Worm (Caenorhabditis elegans) whole organism, L4 larva: ENCODE measurements around the gene F45E1.2.

Source experiments
- F49E8.2 ChIP-seq: sonication (generic microtip); optimal IDR thresholded peaks from 2 replicates; lab custom pipeline; 2016; ENCODE audit warnings: missing compliant biosample characterization, mild to moderate bottlenecking, missing genetic modification characterization, borderline replicate concordance
- T20F7.1 ChIP-seq: fragments of 200-800 bp; sonication (Bioruptor generic); optimal IDR thresholded peaks from 2 replicates; lab custom pipeline; 2018; ENCODE audit warnings: mild to moderate bottlenecking, missing genetic modification characterization, missing compliant biosample characterization
- ZK337.2 ChIP-seq: fragments of 200-800 bp; sonication (Bioruptor generic); IDR thresholded peaks from 2 replicates; pipeline ENCODE4 v1.3.6; 2022; ENCODE audit warnings: missing genetic modification reagents, missing genetic modification characterization, missing compliant biosample characterization
- ZK546.5 ChIP-seq, 2 experiments: sonication (generic microtip); optimal IDR thresholded peaks; 2 replicates each; lab custom pipeline; 2017; ENCODE audit warnings: missing biosample characterization in 2 of 2, missing genetic modification characterization in 2 of 2
- aha-1 ChIP-seq: fragments of 150-350 bp; peaks from one replicate; lab custom pipeline; 2014; ENCODE audit warnings: missing biosample characterization, missing genetic modification characterization
- aly-2 ChIP-seq: sonication (generic microtip); optimal IDR thresholded peaks from 2 replicates; lab custom pipeline; 2018; ENCODE audit warnings: missing biosample characterization, missing genetic modification characterization
- ceh-20 ChIP-seq: fragments of 200-800 bp; sonication (Bioruptor generic); IDR thresholded peaks from 2 replicates; pipeline ENCODE4 v1.3.6; 2022; ENCODE audit warnings: missing genetic modification reagents, missing genetic modification characterization, missing compliant biosample characterization
- daf-16 ChIP-seq, 3 experiments: sonication (generic microtip); optimal IDR thresholded peaks; 2 replicates each; lab custom pipeline; 2016 to 2017; ENCODE audit warnings: missing genetic modification characterization in 3 of 3, missing genetic modification reagents in 3 of 3, mild to moderate bottlenecking in 2 of 3, missing compliant biosample characterization in 2 of 3, missing biosample characterization in 1 of 3, moderate library complexity in 1 of 3
- dmd-6 ChIP-seq: fragments of 200-800 bp; sonication (Bioruptor generic); IDR thresholded peaks from 2 replicates; pipeline ENCODE4 v1.3.6; 2022; ENCODE audit warnings: missing genetic modification reagents, missing genetic modification characterization, missing compliant biosample characterization
- dve-1 ChIP-seq: sonication (generic microtip); optimal IDR thresholded peaks from 2 replicates; lab custom pipeline; 2017; ENCODE audit warnings: antibody characterized with exemption, mild to moderate bottlenecking, missing genetic modification characterization, missing compliant biosample characterization; ENCODE audit not compliant: insufficient read depth
- fkh-10 ChIP-seq: fragments of 150-350 bp; optimal IDR thresholded peaks from 2 replicates; lab custom pipeline; 2014; ENCODE audit warnings: missing biosample characterization, missing genetic modification reagents, missing genetic modification characterization
- gei-8 ChIP-seq: fragments of 200-800 bp; sonication (Bioruptor generic); optimal IDR thresholded peaks from 2 replicates; lab custom pipeline; 2018; ENCODE audit warnings: mild to moderate bottlenecking, missing genetic modification characterization, missing compliant biosample characterization
- hlh-11 ChIP-seq: fragments of 200-800 bp; sonication (Bioruptor generic); optimal IDR thresholded peaks from 2 replicates; lab custom pipeline; 2018; ENCODE audit warnings: mild to moderate bottlenecking, missing genetic modification characterization, missing compliant biosample characterization
- hlh-30 ChIP-seq: sonication (generic microtip); optimal IDR thresholded peaks from 2 replicates; lab custom pipeline; 2017; ENCODE audit warnings: antibody characterized with exemption, mild to moderate bottlenecking, missing genetic modification characterization, missing compliant biosample characterization; ENCODE audit not compliant: insufficient read depth
- lir-3 ChIP-seq: sonication (generic microtip); optimal IDR thresholded peaks from 2 replicates; lab custom pipeline; 2016; ENCODE audit warnings: mild to moderate bottlenecking, missing genetic modification characterization, missing compliant biosample characterization
- lsy-2 ChIP-seq, 2 experiments: fragments of 150-350 bp in 1 of 2; sonication (generic microtip) in 1 of 2; optimal IDR thresholded peaks; 2 replicates each; lab custom pipeline; 2014 to 2017; ENCODE audit warnings: missing biosample characterization in 2 of 2, missing genetic modification characterization in 2 of 2
- mep-1 ChIP-seq: fragments of 150-350 bp; sonication (generic microtip); optimal IDR thresholded peaks from 3 replicates; lab custom pipeline; 2014; ENCODE audit warnings: missing biosample characterization, missing genetic modification characterization
- nhr-25 ChIP-seq: sonication (generic microtip); optimal IDR thresholded peaks from 2 replicates; lab custom pipeline; 2017; ENCODE audit warnings: missing genetic modification characterization, mild to moderate bottlenecking, missing compliant biosample characterization, antibody characterized with exemption, moderate library complexity, borderline replicate concordance; ENCODE audit not compliant: insufficient read depth
- nhr-28 ChIP-seq: fragments of 150-350 bp; optimal IDR thresholded peaks from 2 replicates; lab custom pipeline; 2014; ENCODE audit warnings: missing biosample characterization, missing genetic modification characterization
- nhr-48 ChIP-seq: sonication (generic microtip); optimal IDR thresholded peaks from 2 replicates; lab custom pipeline; 2016; ENCODE audit warnings: mild to moderate bottlenecking, missing genetic modification characterization, missing compliant biosample characterization
- pha-4 ChIP-seq, 2 experiments: fragments of 150-350 bp in 1 of 2; fragments of 200-800 bp in 1 of 2; sonication (Bioruptor generic) in 1 of 2; IDR thresholded peaks in 1 of 2; optimal IDR thresholded peaks in 1 of 2; 2 replicates each; pipeline versions ENCODE4 v1.3.6 to Lab custom; 2014 to 2022; ENCODE audit warnings: missing genetic modification characterization in 2 of 2, missing genetic modification reagents in 2 of 2, missing biosample characterization in 1 of 2, missing compliant biosample characterization in 1 of 2
- pqm-1 ChIP-seq: sonication (generic microtip); optimal IDR thresholded peaks from 2 replicates; lab custom pipeline; 2017; ENCODE audit warnings: missing biosample characterization, missing genetic modification characterization
- snpc-1.2 ChIP-seq: fragments of 200-800 bp; sonication (Bioruptor generic); IDR thresholded peaks from 2 replicates; pipeline ENCODE4 v1.3.6; 2022; ENCODE audit warnings: missing genetic modification reagents, missing genetic modification characterization, missing compliant biosample characterization
- tag-97 ChIP-seq: fragments of 200-800 bp; sonication (Bioruptor generic); IDR thresholded peaks from 2 replicates; pipeline ENCODE4 v1.3.6; 2022; ENCODE audit warnings: missing genetic modification characterization, missing compliant biosample characterization
- unc-62 ChIP-seq, 3 experiments: fragments of 150-350 bp in 1 of 3; sonication (generic microtip); optimal IDR thresholded peaks in 2 of 3; peaks in 1 of 3; 1 replicate in 1 of 3; 2 replicates in 2 of 3; lab custom pipeline; 2014 to 2017; ENCODE audit warnings: missing biosample characterization in 3 of 3, missing genetic modification characterization in 3 of 3, missing genetic modification reagents in 3 of 3, missing genotype in 1 of 3
- zfp-3 ChIP-seq: fragments of 200-800 bp; sonication (Bioruptor generic); conservative IDR thresholded peaks from 2 replicates; pipeline ENCODE4 v1.3.6; 2022; ENCODE audit warnings: missing genetic modification reagents, missing genetic modification characterization, missing compliant biosample characterization
- ztf-11 ChIP-seq: fragments of 150-350 bp; optimal IDR thresholded peaks from 2 replicates; lab custom pipeline; 2014; ENCODE audit warnings: missing biosample characterization, missing genetic modification characterization
- ztf-7 ChIP-seq: fragments of 150-350 bp; optimal IDR thresholded peaks from 2 replicates; lab custom pipeline; 2014; ENCODE audit warnings: missing biosample characterization, missing genetic modification characterization

F45E1.2 gene

DNA sequence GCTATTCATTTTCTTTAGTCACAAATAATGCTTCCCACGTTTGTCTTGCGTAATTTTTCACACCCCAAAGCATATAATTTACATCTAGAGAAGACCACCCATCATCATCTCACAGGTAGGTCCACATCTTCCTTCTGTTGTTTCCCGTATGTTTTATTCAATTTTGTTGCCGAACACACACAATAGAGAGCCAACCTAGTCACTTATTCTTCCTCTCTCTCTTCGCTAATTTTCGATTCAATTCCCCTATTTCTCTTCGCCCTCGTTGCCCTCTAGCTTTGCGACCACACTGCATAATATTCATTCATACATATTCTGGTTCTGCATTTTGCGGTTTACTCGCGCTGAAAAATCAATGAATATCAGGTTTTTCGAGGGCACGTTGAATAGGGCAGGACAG, 2.4 kb downstream of the F45E1.2 start:
- TF ChIP-seq fkh-10 (GFP tag; lab: Kevin White, UChicago) (no peak), ZK546.5 (tag; optimal IDR thresholded peaks at IDR 0.05; lab: Kevin White, UChicago) (no peak), ztf-11 (tag; lab: Kevin White, UChicago) (no peak), unc-62 (GFP tag; optimal IDR thresholded peaks at IDR 0.05 in 1 of 2; lab: Kevin White, UChicago) (peak in 1 of 2 experiments; percentile 56), unc-62 (tag; optimal IDR thresholded peaks at IDR 0.05; lab: Kevin White, UChicago) (no peak), nhr-48 (tag; lab: Kevin White, UChicago) (no peak), aha-1 (tag; lab: Kevin White, UChicago) (peak; percentile 61), pha-4 (GFP tag; IDR thresholded peaks at IDR 0.05; lab: Robert Waterston, UW) (no peak), pha-4 (tag; optimal IDR thresholded peaks at IDR 0.05; lab: Kevin White, UChicago) (no peak), gei-8 (GFP tag; lab: Kevin White, UChicago) (no peak), snpc-1.2 (GFP tag; lab: Robert Waterston, UW) (no peak)

DNA sequence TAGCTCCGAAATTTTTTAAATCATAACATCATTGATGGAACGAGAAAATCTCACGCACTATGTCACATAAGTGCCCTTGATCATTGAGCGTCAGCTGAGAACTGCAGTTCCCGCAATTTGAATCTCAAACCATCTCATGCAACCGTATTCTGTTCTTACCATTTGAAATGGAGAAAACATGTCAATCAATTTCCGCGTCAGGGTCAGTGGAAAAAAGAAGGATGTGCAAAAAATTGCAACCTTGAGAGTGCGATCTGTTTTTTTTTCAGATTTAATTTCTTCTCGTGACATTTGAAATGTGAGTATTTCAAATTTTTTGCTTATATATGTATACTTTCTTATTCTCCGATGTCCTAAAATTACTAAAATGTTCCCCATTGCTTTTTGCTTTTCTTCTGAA, 7.1 kb downstream of the F45E1.2 start:
- no peak for TF ChIP-seq dmd-6 (GFP tag; lab: Robert Waterston, UW)
- peak in 1 of 2 experiments; percentile 22 for TF ChIP-seq lsy-2 (tag; optimal IDR thresholded peaks at IDR 0.05; lab: Kevin White, UChicago)
- no peak for TF ChIP-seq zfp-3
- peak; percentile 94 for TF ChIP-seq nhr-25 (tag; lab: Kevin White, UChicago)
- peak in 1 of 2 experiments; percentile 69 for TF ChIP-seq unc-62 (GFP tag; optimal IDR thresholded peaks at IDR 0.05 in 1 of 2; lab: Kevin White, UChicago)
- TF ChIP-seq unc-62 (tag; optimal IDR thresholded peaks at IDR 0.05; lab: Kevin White, UChicago): no peak
- no peak for TF ChIP-seq ceh-20 (GFP tag; lab: Robert Waterston, UW)
- peak; percentile 54 for TF ChIP-seq hlh-30 (tag; lab: Kevin White, UChicago)
- TF ChIP-seq ztf-7: no peak
- peak; percentile 33 for TF ChIP-seq mep-1 (tag; lab: Kevin White, UChicago)

DNA sequence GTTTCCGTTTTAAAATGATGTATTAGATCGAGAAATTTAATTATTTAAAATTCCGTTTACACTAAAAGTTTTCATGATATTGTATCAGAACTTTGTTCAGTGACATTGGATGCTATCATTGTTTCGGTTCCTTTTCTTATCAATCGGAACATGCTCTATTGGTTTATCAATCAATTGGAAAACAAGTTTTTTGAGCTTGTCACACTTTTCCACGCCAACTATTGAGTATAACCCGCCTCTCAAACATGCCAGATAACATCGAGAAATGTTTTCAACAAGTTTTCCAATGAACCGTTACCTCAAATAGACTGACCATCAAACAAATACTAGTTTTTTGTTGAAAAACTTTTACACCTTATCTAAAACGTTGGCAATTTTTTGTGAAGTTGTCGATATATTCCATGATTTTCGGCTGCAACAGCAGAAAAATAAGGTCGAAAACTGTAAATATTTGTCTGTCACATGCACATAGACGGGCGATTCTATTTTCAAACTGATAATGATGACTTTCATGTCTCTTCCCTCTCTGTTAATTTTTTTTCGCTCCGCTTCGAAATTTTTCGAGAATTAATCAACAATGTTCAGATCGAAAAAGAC, 11.0 kb downstream of the F45E1.2 start, which contains the start of gene unk-1:
Gene unk-1 (plus strand): TSS at position 577 of the 597 bp plus-strand sequence.
- peak; percentile 77 for TF ChIP-seq pqm-1 (tag; lab: Kevin White, UChicago)
- TF ChIP-seq F49E8.2 (tag; lab: Kevin White, UChicago): no peak
- peak; percentile 47 for TF ChIP-seq nhr-28 (tag; lab: Kevin White, UChicago)
- peak in 1 of 2 experiments; percentile 29 for TF ChIP-seq unc-62 (GFP tag; optimal IDR thresholded peaks at IDR 0.05 in 1 of 2; lab: Kevin White, UChicago)
- TF ChIP-seq unc-62 (tag; optimal IDR thresholded peaks at IDR 0.05; lab: Kevin White, UChicago): no peak
- no peak for TF ChIP-seq T20F7.1
- peak; percentile 49 for TF ChIP-seq dve-1 (tag; lab: Kevin White, UChicago)
- TF ChIP-seq daf-16 (GFP tag; optimal IDR thresholded peaks at IDR 0.05; lab: Kevin White, UChicago): no peak
- peak; percentile 96 for TF ChIP-seq daf-16 (tag; optimal IDR thresholded peaks at IDR 0.05; lab: Kevin White, UChicago)
- TF ChIP-seq aha-1 (tag; lab: Kevin White, UChicago): peak; percentile 61
- TF ChIP-seq aly-2 (tag; lab: Kevin White, UChicago): no peak
- peak; percentile 61 for TF ChIP-seq hlh-11 (tag; lab: Kevin White, UChicago)
- TF ChIP-seq dmd-6 (GFP tag; lab: Robert Waterston, UW): peak; percentile 35
- TF ChIP-seq tag-97: no peak

DNA sequence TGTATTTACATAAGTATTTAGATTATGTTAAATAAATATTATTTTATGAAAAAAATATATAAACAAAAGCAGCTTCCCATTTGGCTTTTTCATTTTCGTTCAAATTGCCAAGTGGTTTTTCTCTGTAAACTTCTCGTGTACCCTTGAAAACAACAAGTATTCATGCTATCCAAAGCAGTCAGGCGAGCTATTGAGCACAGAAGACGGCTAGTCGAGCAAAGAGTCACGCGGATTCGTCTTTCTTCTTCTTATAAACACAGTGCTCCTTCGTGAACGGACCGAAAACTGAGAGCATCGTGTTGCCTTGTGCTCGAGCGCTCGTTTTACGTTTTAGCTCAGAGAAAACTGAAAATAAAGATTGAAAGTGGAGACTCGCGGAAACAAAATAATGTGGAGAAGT, 12.4 kb downstream of the F45E1.2 start:
- peak; percentile 68 for TF ChIP-seq hlh-30 (tag; lab: Kevin White, UChicago)
- TF ChIP-seq nhr-25 (tag; lab: Kevin White, UChicago): no peak
- TF ChIP-seq daf-16 (GFP tag; optimal IDR thresholded peaks at IDR 0.05; lab: Kevin White, UChicago): no peak
- TF ChIP-seq daf-16 (tag; optimal IDR thresholded peaks at IDR 0.05; lab: Kevin White, UChicago): peak; percentile 2
- peak; percentile 19 for TF ChIP-seq aha-1 (tag; lab: Kevin White, UChicago)
- TF ChIP-seq ZK337.2 (GFP tag; lab: Robert Waterston, UW): no peak
- TF ChIP-seq lir-3 (tag; lab: Kevin White, UChicago): no peak
